Fruit fly (Drosophila melanogaster) whole organism, embryonic: Measurements from ENCODE around the gene euc.
A peak's percentile ranks its signal among the peaks of the same experiment; 100 is the strongest.

Source experiments
- B-H1 ChIP-seq: fragments of 200-800 bp; sonication (Bioruptor generic); IDR thresholded peaks from 3 replicates; pipeline ENCODE4 v1.3.6; 2022; ENCODE audit warnings: missing biosample characterization, missing genetic modification characterization
- Bdp1 ChIP-seq: fragments of 200-800 bp; sonication (Bioruptor generic); optimal IDR thresholded peaks from 3 replicates; lab custom pipeline; 2016; ENCODE audit warnings: missing biosample characterization, missing genetic modification characterization
- BtbVII ChIP-seq: fragments of 200-800 bp; sonication (Bioruptor generic); optimal IDR thresholded peaks from 3 replicates; lab custom pipeline; 2017; ENCODE audit warnings: missing biosample characterization, mild to moderate bottlenecking, missing genetic modification characterization
- CG10274 ChIP-seq: fragments of 200-800 bp; sonication (Bioruptor generic); optimal IDR thresholded peaks from 3 replicates; lab custom pipeline; 2017; ENCODE audit warnings: missing biosample characterization, mild to moderate bottlenecking, missing genetic modification characterization
- CG11456 ChIP-seq: fragments of 200-800 bp; sonication (Bioruptor generic); IDR thresholded peaks from 3 replicates; pipeline ENCODE4 v1.3.6; 2022; ENCODE audit warnings: missing biosample characterization, missing genetic modification characterization
- CG11695 ChIP-seq: fragments of 200-800 bp; sonication (Bioruptor generic); IDR thresholded peaks from 3 replicates; pipeline ENCODE4 v1.3.6; 2022; ENCODE audit warnings: missing biosample characterization, missing genetic modification characterization
- CG14710 ChIP-seq: fragments of 200-800 bp; sonication (Bioruptor generic); optimal IDR thresholded peaks from 3 replicates; lab custom pipeline; 2019; ENCODE audit warnings: missing biosample characterization, mild to moderate bottlenecking, missing genetic modification characterization, moderate library complexity
- CG14860 ChIP-seq: fragments of 200-800 bp; sonication (Bioruptor generic); IDR thresholded peaks from 3 replicates; pipeline ENCODE4 v1.3.6; 2022; ENCODE audit warnings: missing biosample characterization, missing genetic modification characterization; ENCODE audit not compliant: partially characterized antibody
- CG1602 ChIP-seq: fragments of 200-800 bp; sonication (Bioruptor generic); optimal IDR thresholded peaks from 3 replicates; lab custom pipeline; 2016; ENCODE audit warnings: missing biosample characterization, missing genetic modification characterization
- CG18476 ChIP-seq: fragments of 200-800 bp; sonication (Bioruptor generic); optimal IDR thresholded peaks from 2 replicates; lab custom pipeline; 2016; ENCODE audit warnings: missing biosample characterization, mild to moderate bottlenecking, missing genetic modification characterization
- CG2202 ChIP-seq: fragments of 200-800 bp; sonication (Bioruptor generic); optimal IDR thresholded peaks from 2 replicates; lab custom pipeline; 2018; ENCODE audit warnings: missing biosample characterization, mild to moderate bottlenecking, missing genetic modification characterization
- CG3163 ChIP-seq: fragments of 200-800 bp; sonication (Bioruptor generic); optimal IDR thresholded peaks from 3 replicates; lab custom pipeline; 2016; ENCODE audit warnings: missing biosample characterization, missing genetic modification characterization
- CG3995 ChIP-seq: fragments of 200-800 bp; sonication (Bioruptor generic); optimal IDR thresholded peaks from 3 replicates; lab custom pipeline; 2016; ENCODE audit warnings: missing biosample characterization, missing genetic modification characterization
- CG4617 ChIP-seq: fragments of 200-800 bp; sonication (Bioruptor generic); optimal IDR thresholded peaks from 3 replicates; lab custom pipeline; 2016; ENCODE audit warnings: missing biosample characterization, missing genetic modification characterization, borderline replicate concordance
- CrebB ChIP-seq: fragments of 200-800 bp; sonication (Bioruptor generic); optimal IDR thresholded peaks from 3 replicates; lab custom pipeline; 2018; ENCODE audit warnings: missing biosample characterization, mild to moderate bottlenecking, missing genetic modification characterization
- D19A ChIP-seq: fragments of 200-800 bp; optimal IDR thresholded peaks from 3 replicates; lab custom pipeline; 2019; ENCODE audit warnings: missing biosample characterization, mild to moderate bottlenecking, missing genetic modification characterization, moderate library complexity
- Deaf1 ChIP-seq: fragments of 200-800 bp; optimal IDR thresholded peaks from 3 replicates; lab custom pipeline; 2019; ENCODE audit warnings: missing biosample characterization, mild to moderate bottlenecking, missing genetic modification characterization, moderate library complexity
- Dip2 ChIP-seq: fragments of 200-800 bp; sonication (Bioruptor generic); IDR thresholded peaks from 2 replicates; pipeline ENCODE4 v1.3.6; 2022; ENCODE audit warnings: missing biosample characterization, missing genetic modification characterization
- Dref ChIP-seq: fragments of 200-800 bp; sonication (Bioruptor generic); IDR thresholded peaks from 2 replicates; pipeline ENCODE4 v1.3.6; 2022; ENCODE audit warnings: missing biosample characterization, missing genetic modification characterization
- H2.0 ChIP-seq: fragments of 200-800 bp; sonication (Bioruptor generic); IDR thresholded peaks from 2 replicates; pipeline ENCODE4 v1.3.6; 2022; ENCODE audit warnings: missing biosample characterization, missing genetic modification characterization
- Hr51 ChIP-seq, 2 experiments: fragments of 200-800 bp; sonication (Bioruptor generic); optimal IDR thresholded peaks; 2 replicates in 1 of 2; 3 replicates in 1 of 2; lab custom pipeline; 2016 to 2018; ENCODE audit warnings: missing biosample characterization in 2 of 2, missing genetic modification characterization in 2 of 2, mild to moderate bottlenecking in 1 of 2, moderate library complexity in 1 of 2
- Hr78 ChIP-seq, 2 experiments: fragments of 200-800 bp in 1 of 2; fragments of >200 bp in 1 of 2; sonication (Bioruptor generic) in 1 of 2; optimal IDR thresholded peaks; 2 replicates each; lab custom pipeline; 2017 to 2019; ENCODE audit warnings: missing biosample characterization in 2 of 2, missing genetic modification characterization in 2 of 2, mild to moderate bottlenecking in 1 of 2, moderate library complexity in 1 of 2
- Lhr ChIP-seq: fragments of 200-800 bp; sonication (Bioruptor generic); optimal IDR thresholded peaks from 3 replicates; lab custom pipeline; 2017; ENCODE audit warnings: mild to moderate bottlenecking, missing biosample characterization, missing genetic modification reagents, missing genetic modification characterization
- Mad ChIP-seq: fragments of 200-800 bp; sonication (Bioruptor generic); optimal IDR thresholded peaks from 2 replicates; lab custom pipeline; 2016; ENCODE audit warnings: missing biosample characterization, missing genetic modification characterization
- NFAT ChIP-seq: fragments of 200-800 bp; sonication (Bioruptor generic); IDR thresholded peaks from 2 replicates; pipeline ENCODE4 v1.3.6; 2022; ENCODE audit warnings: missing biosample characterization, missing genetic modification characterization
- Neu2 ChIP-seq: fragments of 200-800 bp; sonication (Bioruptor generic); optimal IDR thresholded peaks from 3 replicates; lab custom pipeline; 2016; ENCODE audit warnings: missing biosample characterization, missing genetic modification characterization, borderline replicate concordance
- Oli ChIP-seq: fragments of 200-800 bp; sonication (Bioruptor generic); optimal IDR thresholded peaks from 2 replicates; lab custom pipeline; 2018; ENCODE audit warnings: missing biosample characterization, mild to moderate bottlenecking, missing genetic modification characterization, moderate library complexity
- Xrp1 ChIP-seq: fragments of 200-800 bp; sonication (Bioruptor generic); IDR thresholded peaks from 2 replicates; pipeline ENCODE4 v1.3.6; 2022; ENCODE audit warnings: missing biosample characterization, missing genetic modification characterization
- ara ChIP-seq: fragments of 200-800 bp; sonication (Bioruptor generic); IDR thresholded peaks from 2 replicates; pipeline ENCODE4 v1.3.6; 2022; ENCODE audit warnings: missing biosample characterization, missing genetic modification characterization
- ase ChIP-seq: fragments of 200-800 bp; sonication (Bioruptor generic); IDR thresholded peaks from 3 replicates; pipeline ENCODE4 v1.3.6; 2022; ENCODE audit warnings: missing biosample characterization, missing genetic modification characterization
- chif ChIP-seq, 2 experiments: fragments of 200-800 bp; sonication (Bioruptor generic); optimal IDR thresholded peaks; 3 replicates each; lab custom pipeline; 2016; ENCODE audit warnings: missing biosample characterization in 2 of 2, missing genetic modification characterization in 2 of 2
- dimm ChIP-seq: fragments of 200-800 bp; sonication (Bioruptor generic); IDR thresholded peaks from 2 replicates; pipeline ENCODE4 v1.3.6; 2022; ENCODE audit warnings: missing biosample characterization, missing genetic modification characterization
- fru ChIP-seq: fragments of >200 bp; optimal IDR thresholded peaks from 2 replicates; lab custom pipeline; 2017
- gce ChIP-seq: fragments of 200-800 bp; sonication (Bioruptor generic); IDR thresholded peaks from 3 replicates; pipeline ENCODE4 v1.3.6; 2022; ENCODE audit warnings: missing biosample characterization, missing genetic modification characterization
- gsb-n ChIP-seq: fragments of 200-800 bp; sonication (Bioruptor generic); optimal IDR thresholded peaks from 3 replicates; lab custom pipeline; 2018; ENCODE audit warnings: missing biosample characterization, mild to moderate bottlenecking, missing genetic modification characterization
- h ChIP-seq: fragments of >200 bp; optimal IDR thresholded peaks from 2 replicates; lab custom pipeline; 2017
- lab ChIP-seq: fragments of 200-800 bp; sonication (Bioruptor generic); optimal IDR thresholded peaks from 3 replicates; lab custom pipeline; 2017; ENCODE audit warnings: missing biosample characterization, missing genetic modification characterization, mild to moderate bottlenecking, moderate library complexity, missing genetic modification reagents
- nau ChIP-seq: fragments of 200-800 bp; sonication (Bioruptor generic); optimal IDR thresholded peaks from 3 replicates; lab custom pipeline; 2017; ENCODE audit warnings: missing biosample characterization, mild to moderate bottlenecking, missing genetic modification characterization, missing genetic modification reagents
- onecut ChIP-seq: fragments of 200-800 bp; sonication (Bioruptor generic); IDR thresholded peaks from 2 replicates; pipeline ENCODE4 v1.3.6; 2022; ENCODE audit warnings: missing biosample characterization, missing genetic modification characterization
- pros ChIP-seq: fragments of 200-800 bp; sonication (Bioruptor generic); optimal IDR thresholded peaks from 3 replicates; lab custom pipeline; 2019; ENCODE audit warnings: missing biosample characterization, mild to moderate bottlenecking, missing genetic modification characterization, moderate library complexity
- ranshi ChIP-seq: fragments of 200-800 bp; sonication (Bioruptor generic); IDR thresholded peaks from 2 replicates; pipeline ENCODE4 v1.3.6; 2022; ENCODE audit warnings: missing biosample characterization, missing genetic modification characterization
- sc ChIP-seq, 3 experiments: fragments of >200 bp in 2 of 3; fragments of 200-800 bp in 1 of 3; sonication (Bioruptor generic) in 1 of 3; optimal IDR thresholded peaks; 2 replicates in 2 of 3; 3 replicates in 1 of 3; lab custom pipeline; 2017; ENCODE audit warnings: mild to moderate bottlenecking in 1 of 3, missing biosample characterization in 1 of 3, missing genetic modification characterization in 1 of 3, missing genetic modification reagents in 1 of 3
- schlank ChIP-seq: fragments of 200-800 bp; sonication (Bioruptor generic); optimal IDR thresholded peaks from 2 replicates; lab custom pipeline; 2018; ENCODE audit warnings: missing biosample characterization, mild to moderate bottlenecking, missing genetic modification characterization
- sens ChIP-seq: fragments of 200-800 bp; sonication (Bioruptor generic); peaks from one replicate; lab custom pipeline; 2016; ENCODE audit warnings: missing biosample characterization, missing genetic modification characterization
- sqz ChIP-seq: fragments of 200-800 bp; sonication (Bioruptor generic); optimal IDR thresholded peaks from 3 replicates; lab custom pipeline; 2018; ENCODE audit warnings: missing biosample characterization, mild to moderate bottlenecking, missing genetic modification characterization
- sr ChIP-seq: fragments of 200-800 bp; sonication (Bioruptor generic); IDR thresholded peaks from 3 replicates; pipeline ENCODE4 v1.3.6; 2022; ENCODE audit warnings: missing biosample characterization, missing genetic modification characterization
- stc ChIP-seq: fragments of 200-800 bp; sonication (Bioruptor generic); IDR thresholded peaks from 2 replicates; pipeline ENCODE4 v1.3.6; 2022; ENCODE audit warnings: missing biosample characterization, missing genetic modification characterization
- zfh2 ChIP-seq: fragments of 200-800 bp; sonication (Bioruptor generic); optimal IDR thresholded peaks from 2 replicates; lab custom pipeline; 2016; ENCODE audit warnings: missing biosample characterization, missing genetic modification characterization

Gene euc

DNA sequence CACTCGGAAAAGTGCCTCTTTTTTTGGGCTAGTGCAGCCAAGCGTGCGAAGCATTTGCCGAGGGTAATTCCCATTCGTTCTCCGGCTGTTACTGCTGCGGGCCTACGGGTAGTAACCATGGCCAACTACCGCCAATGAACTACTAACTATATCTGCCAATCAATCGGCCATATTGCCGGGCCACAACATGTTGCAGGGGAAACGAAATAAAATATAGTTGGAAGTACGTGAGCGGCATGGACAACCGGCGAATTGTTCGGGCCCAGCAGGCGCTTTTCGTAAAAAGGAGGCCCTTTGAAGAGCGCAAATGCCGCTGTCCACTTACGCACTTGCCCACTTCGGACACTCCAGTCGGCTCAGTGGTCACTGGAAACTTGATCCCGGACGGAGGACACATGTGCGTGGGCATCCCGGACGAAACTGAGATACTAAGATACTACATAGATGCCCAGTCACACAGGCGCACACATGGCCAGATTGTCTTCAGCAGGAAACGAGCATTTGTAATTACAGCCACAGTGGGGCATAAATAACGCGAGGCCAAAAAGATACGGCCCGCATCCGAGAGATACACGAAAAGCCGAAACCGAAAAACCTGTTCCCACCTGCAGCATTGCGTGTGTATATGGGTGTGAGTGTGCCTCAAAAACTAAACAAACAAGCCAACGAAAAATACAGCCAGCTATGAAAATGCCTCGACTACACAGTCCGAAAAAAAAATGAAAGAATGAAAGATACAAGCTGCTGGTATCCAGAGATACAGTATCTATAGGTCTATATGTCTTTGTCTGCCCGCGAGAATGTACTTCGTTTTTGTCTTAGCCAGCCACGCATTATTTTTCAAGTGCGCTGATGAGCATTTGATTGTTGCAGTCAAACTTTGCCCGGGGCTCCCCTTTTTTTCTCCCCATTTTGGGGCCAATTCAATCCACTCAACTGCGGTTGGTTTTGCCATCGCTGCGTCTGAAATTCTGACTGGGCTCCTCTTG lies 9.1 kb upstream of the euc start (continued):
- TF ChIP-seq CG4617 (GFP tag; lab: Kevin White, UChicago) = no peak
- peak; percentile 20 for TF ChIP-seq nau
- peak; percentile 39 for TF ChIP-seq sens (GFP tag; lab: Kevin White, UChicago)
- TF ChIP-seq CG2202 = peak; percentile 8
- no peak for TF ChIP-seq CG11695 (GFP tag; lab: Robert Waterston, UW)
- peak in 1 of 2 experiments; percentile 6 for TF ChIP-seq Hr51 (GFP tag; optimal IDR thresholded peaks at IDR 0.05; lab: Kevin White, UChicago)
- TF ChIP-seq Lhr (GFP tag; lab: Kevin White, UChicago) = no peak
- TF ChIP-seq NFAT (GFP tag; lab: Robert Waterston, UW) = no peak
- TF ChIP-seq Neu2 (GFP tag; lab: Kevin White, UChicago) = no peak
- no peak for TF ChIP-seq zfh2
- TF ChIP-seq B-H1 (GFP tag; lab: Robert Waterston, UW) = no peak
- no peak for TF ChIP-seq CrebB (tag; lab: Kevin White, UChicago)
- peak; percentile 61 for TF ChIP-seq Deaf1 (tag; lab: Kevin White, UChicago)
- no peak for TF ChIP-seq Dref (GFP tag; lab: Robert Waterston, UW)
- TF ChIP-seq onecut (GFP tag; lab: Robert Waterston, UW) = no peak
- no peak for TF ChIP-seq H2.0
- no peak for TF ChIP-seq dimm (GFP tag; lab: Robert Waterston, UW)
- peak; percentile 35 for TF ChIP-seq CG14710 (tag; lab: Kevin White, UChicago)
- peak; percentile 53 for TF ChIP-seq D19A (tag; lab: Kevin White, UChicago)
- no peak for TF ChIP-seq CG3163
- TF ChIP-seq Hr78 (GFP tag; optimal IDR thresholded peaks at IDR 0.05; lab: Kevin White, UChicago) = no peak
- peak; percentile 3; the same call in 1 of the 2 replicates for TF ChIP-seq ranshi (GFP tag; lab: Robert Waterston, UW)
- TF ChIP-seq sc (optimal IDR thresholded peaks at IDR 0.05; lab: Kevin White, UChicago) = no peak
- TF ChIP-seq sc (GFP tag; optimal IDR thresholded peaks at IDR 0.05; lab: Kevin White, UChicago) = peak; percentile 20
- TF ChIP-seq CG11456 (GFP tag; lab: Robert Waterston, UW) = no peak
- TF ChIP-seq CG1602 (GFP tag; lab: Kevin White, UChicago) = peak; percentile 3
- no peak for TF ChIP-seq h
- no peak for TF ChIP-seq CG14860
- no peak for TF ChIP-seq gce (GFP tag; lab: Robert Waterston, UW)
- 0 out of 2 replicates have a peak, but pooled peaks have one; percentile 11 for TF ChIP-seq Xrp1 (GFP tag; lab: Robert Waterston, UW)
- no peak for TF ChIP-seq Bdp1 (GFP tag; lab: Kevin White, UChicago)
- TF ChIP-seq lab (GFP tag; lab: Kevin White, UChicago) = peak; percentile 41
- peak in 1 of 2 experiments; percentile 1 for TF ChIP-seq chif (GFP tag; optimal IDR thresholded peaks at IDR 0.05; lab: Kevin White, UChicago)
- TF ChIP-seq Mad (GFP tag; lab: Kevin White, UChicago) = no peak
- no peak for TF ChIP-seq CG10274 (GFP tag; lab: Kevin White, UChicago)
- TF ChIP-seq sqz (GFP tag; lab: Kevin White, UChicago) = peak; percentile 34
- TF ChIP-seq CG18476 = no peak
- TF ChIP-seq pros (GFP tag; lab: Kevin White, UChicago) = peak; percentile 15
- no peak for TF ChIP-seq fru (lab: Kevin White, UChicago)
- no peak for TF ChIP-seq BtbVII (GFP tag; lab: Kevin White, UChicago)
- TF ChIP-seq ase = no peak; the same call in 2 of the 3 replicates
- TF ChIP-seq schlank (tag; lab: Kevin White, UChicago) = no peak
- no peak for TF ChIP-seq CG3995 (GFP tag; lab: Kevin White, UChicago)
- TF ChIP-seq Dip2 (GFP tag; lab: Robert Waterston, UW) = no peak
- TF ChIP-seq ara (GFP tag; lab: Robert Waterston, UW) = 0 out of 2 replicates have a peak, but pooled peaks have one; percentile 22
- peak; percentile 45; the same call in 1 of the 2 replicates for TF ChIP-seq stc (GFP tag; lab: Robert Waterston, UW)
- TF ChIP-seq sr (GFP tag; lab: Robert Waterston, UW) = no peak
- TF ChIP-seq Oli (tag; lab: Kevin White, UChicago) = no peak
- no peak for TF ChIP-seq gsb-n
